Worm (Caenorhabditis elegans): ENCODE measurements around the gene soc-1.

soc-1 gene

ce11 chrV:4642691-4643090 is at the start of gene soc-1:
Gene soc-1, plus strand, starts transcription at chrV:4642952.
- no peak for TF ChIP-seq unc-62 (GFP tag; optimal IDR thresholded peaks at IDR 0.05)

- TF ChIP-seq unc-62 (GFP tag; optimal IDR thresholded peaks at IDR 0.05) = no peak
Measured at ce11 chrV:4598489-4598888, 44.3 kb upstream of the soc-1 start.

ce11 chrV:4599225-4599624 is 43.5 kb upstream of the soc-1 start:
- no peak for TF ChIP-seq unc-62 (GFP tag; optimal IDR thresholded peaks at IDR 0.05)

- TF ChIP-seq unc-62 (GFP tag; optimal IDR thresholded peaks at IDR 0.05) = no peak
Measured at ce11 chrV:4606828-4607227, 35.9 kb upstream of the soc-1 start, which contains the start of gene txt-6. Gene txt-6, minus strand, starts transcription at chrV:4606928.

- TF ChIP-seq unc-62 (GFP tag; optimal IDR thresholded peaks at IDR 0.05) = no peak
Measured at ce11 chrV:4615802-4616201, 26.9 kb upstream of the soc-1 start, which contains the start of the genes Y61A9LA.10 and F54D11.4. Gene Y61A9LA.10, minus strand, starts transcription at chrV:4615817. Gene F54D11.4, plus strand, starts transcription at chrV:4616151.

- no peak for TF ChIP-seq unc-62 (GFP tag; optimal IDR thresholded peaks at IDR 0.05)
Measured at ce11 chrV:4617260-4617659, 25.5 kb upstream of the soc-1 start, which contains the start of gene sumv-2. Gene sumv-2, plus strand, starts transcription at chrV:4617560.

ce11 chrV:4623535-4623934 is 19.2 kb upstream of the soc-1 start:
- no peak for TF ChIP-seq unc-62 (GFP tag; optimal IDR thresholded peaks at IDR 0.05)

- no peak for TF ChIP-seq unc-62 (GFP tag; optimal IDR thresholded peaks at IDR 0.05)
Measured at ce11 chrV:4624717-4625116, 18.0 kb upstream of the soc-1 start.

- TF ChIP-seq unc-62 (GFP tag; optimal IDR thresholded peaks at IDR 0.05) = no peak
Measured at ce11 chrV:4626344-4626743, 16.4 kb upstream of the soc-1 start.

ce11 chrV:4628517-4628930 is 14.2 kb upstream of the soc-1 start, which contains the start of gene pmt-2:
Gene pmt-2, plus strand, starts transcription at chrV:4628580.
- TF ChIP-seq unc-62 (GFP tag; optimal IDR thresholded peaks at IDR 0.05) = no peak

ce11 chrV:4630267-4630666 is 12.5 kb upstream of the soc-1 start:
- TF ChIP-seq unc-62 (GFP tag; optimal IDR thresholded peaks at IDR 0.05) = no peak

ce11 chrV:4637153-4637552 is 5.6 kb upstream of the soc-1 start:
- no peak for TF ChIP-seq unc-62 (GFP tag; optimal IDR thresholded peaks at IDR 0.05)

ce11 chrV:4640501-4641150 is 2.1 kb upstream of the soc-1 start:
- no peak for TF ChIP-seq unc-62 (GFP tag; optimal IDR thresholded peaks at IDR 0.05)

- no peak for TF ChIP-seq unc-62 (GFP tag; optimal IDR thresholded peaks at IDR 0.05)
Measured at ce11 chrV:4647279-4647819, 4.6 kb downstream of the soc-1 start.

- TF ChIP-seq unc-62 (GFP tag; optimal IDR thresholded peaks at IDR 0.05) = no peak
Measured at ce11 chrV:4647857-4648256, 5.1 kb downstream of the soc-1 start, which contains the start of gene F41F3.3. Gene F41F3.3, minus strand, starts transcription at chrV:4648239.

ce11 chrV:4648527-4648926 is 5.8 kb downstream of the soc-1 start, which contains the start of gene F41F3.8:
Gene F41F3.8, plus strand, starts transcription at chrV:4648827.
- TF ChIP-seq unc-62 (GFP tag; optimal IDR thresholded peaks at IDR 0.05) = no peak

Measured in whole organism, dauer.